Worm (Caenorhabditis elegans): Measurements from ENCODE around the gene cal-5.

ce11 chrX:5060756-5061155 lies 17.0 kb downstream of the cal-5 start, which contains the start of gene C24H10.3:
- TF ChIP-seq nhr-25 (tag; optimal IDR thresholded peaks at IDR 0.05): peak; percentile 59
- TF ChIP-seq ceh-28 (tag; optimal IDR thresholded peaks at IDR 0.05): no peak
- no peak for TF ChIP-seq daf-12 (tag; optimal IDR thresholded peaks at IDR 0.05)
- TF ChIP-seq nhr-28 (tag; optimal IDR thresholded peaks at IDR 0.05): no peak
- TF ChIP-seq ama-1 (optimal IDR thresholded peaks at IDR 0.05): no peak
- no peak for TF ChIP-seq R02D3.7 (tag; optimal IDR thresholded peaks at IDR 0.05)
- TF ChIP-seq nhr-67 (tag; optimal IDR thresholded peaks at IDR 0.05): no peak
- no peak for TF ChIP-seq hmg-11 (tag; optimal IDR thresholded peaks at IDR 0.05)
- no peak for TF ChIP-seq unc-62 (GFP tag; optimal IDR thresholded peaks at IDR 0.05)
- no peak for TF ChIP-seq fkh-10 (GFP tag; optimal IDR thresholded peaks at IDR 0.05)
- no peak for TF ChIP-seq ZK546.5 (tag; optimal IDR thresholded peaks at IDR 0.05)
- no peak for TF ChIP-seq ceh-82 (tag; optimal IDR thresholded peaks at IDR 0.05)

Measured in whole organism, L3 larva.